Worm (Caenorhabditis elegans) whole organism, L4 larva: ENCODE measurements around the gene K07C5.2.

Experiments used
- F10B5.3 ChIP-seq: sonication (generic microtip); optimal IDR thresholded peaks from 2 replicates; lab custom pipeline; 2016; ENCODE audit warnings: mild to moderate bottlenecking, missing genetic modification characterization, missing compliant biosample characterization
- F26F4.8 ChIP-seq: fragments of 200-800 bp; sonication (Bioruptor generic); conservative IDR thresholded peaks from 2 replicates; pipeline ENCODE4 v1.3.6; 2022; ENCODE audit warnings: missing genetic modification characterization, missing compliant biosample characterization
- F37D6.2 ChIP-seq: sonication (generic microtip); optimal IDR thresholded peaks from 2 replicates; lab custom pipeline; 2016; ENCODE audit warnings: mild to moderate bottlenecking, missing genetic modification characterization, missing compliant biosample characterization
- F44E2.7 ChIP-seq: fragments of 200-800 bp; sonication (Bioruptor generic); IDR thresholded peaks from 2 replicates; pipeline ENCODE4 v2.1.2; 2022; ENCODE audit warnings: missing genetic modification characterization, missing compliant biosample characterization
- Y48G9A.11 ChIP-seq: fragments of 200-800 bp; sonication (Bioruptor generic); IDR thresholded peaks from 2 replicates; pipeline ENCODE4 v1.3.6; 2022; ENCODE audit warnings: missing genetic modification reagents, missing genetic modification characterization, missing compliant biosample characterization
- Y5F2A.4 ChIP-seq: fragments of 200-800 bp; sonication (Bioruptor generic); optimal IDR thresholded peaks from 2 replicates; lab custom pipeline; 2018; ENCODE audit warnings: mild to moderate bottlenecking, missing genetic modification characterization, missing compliant biosample characterization
- ZK546.5 ChIP-seq, 2 experiments: sonication (generic microtip); optimal IDR thresholded peaks; 2 replicates each; lab custom pipeline; 2017; ENCODE audit warnings: missing biosample characterization in 2 of 2, missing genetic modification characterization in 2 of 2
- aha-1 ChIP-seq: fragments of 150-350 bp; peaks from one replicate; lab custom pipeline; 2014; ENCODE audit warnings: missing biosample characterization, missing genetic modification characterization
- aly-2 ChIP-seq: sonication (generic microtip); optimal IDR thresholded peaks from 2 replicates; lab custom pipeline; 2018; ENCODE audit warnings: missing biosample characterization, missing genetic modification characterization
- ama-1 ChIP-seq: fragments of 150-350 bp; optimal IDR thresholded peaks from 2 replicates; lab custom pipeline; 2014; ENCODE audit warnings: inconsistent platforms, mixed read lengths
- arid-1 ChIP-seq: fragments of 200-800 bp; sonication (Bioruptor generic); conservative IDR thresholded peaks from 2 replicates; pipeline ENCODE4 v1.3.6; 2022; ENCODE audit warnings: missing genetic modification reagents, missing genetic modification characterization, missing compliant biosample characterization
- attf-4 ChIP-seq: sonication (generic microtip); optimal IDR thresholded peaks from 3 replicates; lab custom pipeline; 2017; ENCODE audit warnings: missing biosample characterization, missing genetic modification characterization
- ceh-28 ChIP-seq: fragments of 150-350 bp; optimal IDR thresholded peaks from 2 replicates; lab custom pipeline; 2014; ENCODE audit warnings: missing biosample characterization, missing genetic modification reagents, missing genetic modification characterization
- ctbp-1 ChIP-seq: fragments of 200-800 bp; sonication (Bioruptor generic); IDR thresholded peaks from 2 replicates; pipeline ENCODE4 v1.3.6; 2022; ENCODE audit warnings: missing genetic modification reagents, missing genetic modification characterization, missing compliant biosample characterization
- daf-12 ChIP-seq: fragments of 150-350 bp; optimal IDR thresholded peaks from 2 replicates; lab custom pipeline; 2014; ENCODE audit warnings: missing biosample characterization, missing genetic modification reagents, missing genetic modification characterization
- daf-16 ChIP-seq, 3 experiments: sonication (generic microtip); optimal IDR thresholded peaks; 2 replicates each; lab custom pipeline; 2016 to 2017; ENCODE audit warnings: missing genetic modification characterization in 3 of 3, missing genetic modification reagents in 3 of 3, mild to moderate bottlenecking in 2 of 3, missing compliant biosample characterization in 2 of 3, missing biosample characterization in 1 of 3, moderate library complexity in 1 of 3
- daf-19 ChIP-seq: fragments of 200-800 bp; sonication (Bioruptor generic); conservative IDR thresholded peaks from 2 replicates; pipeline ENCODE4 v1.3.6; 2022; ENCODE audit warnings: missing genetic modification characterization, missing compliant biosample characterization
- daf-8 ChIP-seq: fragments of 200-800 bp; sonication (Bioruptor generic); IDR thresholded peaks from 2 replicates; pipeline ENCODE4 v1.3.6; 2022; ENCODE audit warnings: missing genetic modification characterization, missing compliant biosample characterization
- dmd-6 ChIP-seq: fragments of 200-800 bp; sonication (Bioruptor generic); IDR thresholded peaks from 2 replicates; pipeline ENCODE4 v1.3.6; 2022; ENCODE audit warnings: missing genetic modification reagents, missing genetic modification characterization, missing compliant biosample characterization
- dmd-9 ChIP-seq: fragments of 200-800 bp; sonication (Bioruptor generic); IDR thresholded peaks from 2 replicates; pipeline ENCODE4 v1.3.6; 2022; ENCODE audit warnings: missing genetic modification reagents, missing genetic modification characterization, missing compliant biosample characterization
- dpl-1 ChIP-seq: fragments of 150-350 bp; optimal IDR thresholded peaks from 2 replicates; lab custom pipeline; 2014; ENCODE audit warnings: missing biosample characterization, missing genetic modification reagents, missing genetic modification characterization
- duxl-1 ChIP-seq: sonication (generic microtip); optimal IDR thresholded peaks from 2 replicates; lab custom pipeline; 2016; ENCODE audit warnings: mild to moderate bottlenecking, missing genetic modification characterization, moderate library complexity, missing compliant biosample characterization; ENCODE audit not compliant: poor library complexity
- jun-1 ChIP-seq: fragments of 150-350 bp; optimal IDR thresholded peaks from 2 replicates; lab custom pipeline; 2014; ENCODE audit warnings: missing biosample characterization, missing genetic modification reagents, missing genetic modification characterization
- lin-15B ChIP-seq: fragments of 150-350 bp; sonication (generic microtip); optimal IDR thresholded peaks from 3 replicates; lab custom pipeline; 2014; ENCODE audit warnings: missing biosample characterization, missing genetic modification characterization
- lin-29 ChIP-seq: fragments of 200-800 bp; sonication (Bioruptor generic); IDR thresholded peaks from 2 replicates; pipeline ENCODE4 v1.3.6; 2022; ENCODE audit warnings: missing genetic modification reagents, missing genetic modification characterization, missing compliant biosample characterization
- lin-38 ChIP-seq: fragments of 200-800 bp; sonication (Bioruptor generic); IDR thresholded peaks from 2 replicates; pipeline ENCODE4 v1.3.6; 2022; ENCODE audit warnings: missing genetic modification reagents, missing genetic modification characterization, missing compliant biosample characterization
- lin-39 ChIP-seq: fragments of 150-350 bp; optimal IDR thresholded peaks from 2 replicates; lab custom pipeline; 2014; ENCODE audit warnings: missing biosample characterization, missing genetic modification reagents, missing genetic modification characterization
- lsy-2 ChIP-seq, 2 experiments: fragments of 150-350 bp in 1 of 2; sonication (generic microtip) in 1 of 2; optimal IDR thresholded peaks; 2 replicates each; lab custom pipeline; 2014 to 2017; ENCODE audit warnings: missing biosample characterization in 2 of 2, missing genetic modification characterization in 2 of 2
- madf-5 ChIP-seq, 2 experiments: fragments of 200-800 bp; sonication (Bioruptor generic); IDR thresholded peaks; 2 replicates each; pipeline ENCODE4 v1.3.6; 2022; ENCODE audit warnings: missing compliant biosample characterization in 2 of 2, missing genetic modification characterization in 2 of 2
- mxl-2 ChIP-seq: fragments of 200-800 bp; sonication (Bioruptor generic); conservative IDR thresholded peaks from 2 replicates; pipeline ENCODE4 v1.3.6; 2022; ENCODE audit warnings: missing genetic modification reagents, missing genetic modification characterization, missing compliant biosample characterization
- nhr-10 ChIP-seq: fragments of 150-350 bp; optimal IDR thresholded peaks from 2 replicates; lab custom pipeline; 2014; ENCODE audit warnings: missing biosample characterization, missing genetic modification characterization
- nhr-102 ChIP-seq: sonication (generic microtip); optimal IDR thresholded peaks from 2 replicates; lab custom pipeline; 2016; ENCODE audit warnings: mild to moderate bottlenecking, missing genetic modification characterization, moderate library complexity, missing compliant biosample characterization
- nhr-28 ChIP-seq: fragments of 150-350 bp; optimal IDR thresholded peaks from 2 replicates; lab custom pipeline; 2014; ENCODE audit warnings: missing biosample characterization, missing genetic modification characterization
- nhr-42 ChIP-seq: fragments of 200-800 bp; sonication (Bioruptor generic); IDR thresholded peaks from 2 replicates; pipeline ENCODE4 v1.3.6; 2022; ENCODE audit warnings: missing genetic modification characterization, missing compliant biosample characterization
- pqm-1 ChIP-seq: sonication (generic microtip); optimal IDR thresholded peaks from 2 replicates; lab custom pipeline; 2017; ENCODE audit warnings: missing biosample characterization, missing genetic modification characterization
- rbr-2 ChIP-seq: sonication (generic microtip); optimal IDR thresholded peaks from 2 replicates; lab custom pipeline; 2016; ENCODE audit warnings: missing genotype, missing genetic modification characterization, missing compliant biosample characterization
- snpc-1.2 ChIP-seq: fragments of 200-800 bp; sonication (Bioruptor generic); IDR thresholded peaks from 2 replicates; pipeline ENCODE4 v1.3.6; 2022; ENCODE audit warnings: missing genetic modification reagents, missing genetic modification characterization, missing compliant biosample characterization
- snpc-4 ChIP-seq: fragments of 150-350 bp; optimal IDR thresholded peaks from 2 replicates; lab custom pipeline; 2014; ENCODE audit warnings: missing biosample characterization, missing genetic modification characterization
- tag-97 ChIP-seq: fragments of 200-800 bp; sonication (Bioruptor generic); IDR thresholded peaks from 2 replicates; pipeline ENCODE4 v1.3.6; 2022; ENCODE audit warnings: missing genetic modification characterization, missing compliant biosample characterization
- unc-130 ChIP-seq: sonication (generic microtip); optimal IDR thresholded peaks from 2 replicates; lab custom pipeline; 2016; ENCODE audit warnings: missing genetic modification reagents, missing genetic modification characterization, missing compliant biosample characterization
- unc-39 ChIP-seq: sonication (generic microtip); optimal IDR thresholded peaks from 2 replicates; lab custom pipeline; 2017; ENCODE audit warnings: missing biosample characterization, missing genetic modification characterization
- zip-11 ChIP-seq: fragments of 200-800 bp; sonication (Bioruptor generic); IDR thresholded peaks from 2 replicates; pipeline ENCODE4 v1.3.6; 2022; ENCODE audit warnings: missing genetic modification characterization, missing compliant biosample characterization
- zip-2 ChIP-seq: fragments of 150-350 bp; optimal IDR thresholded peaks from 2 replicates; lab custom pipeline; 2014; ENCODE audit warnings: missing biosample characterization, missing genetic modification characterization
- ztf-7 ChIP-seq: fragments of 150-350 bp; optimal IDR thresholded peaks from 2 replicates; lab custom pipeline; 2014; ENCODE audit warnings: missing biosample characterization, missing genetic modification characterization

Gene K07C5.2

DNA sequence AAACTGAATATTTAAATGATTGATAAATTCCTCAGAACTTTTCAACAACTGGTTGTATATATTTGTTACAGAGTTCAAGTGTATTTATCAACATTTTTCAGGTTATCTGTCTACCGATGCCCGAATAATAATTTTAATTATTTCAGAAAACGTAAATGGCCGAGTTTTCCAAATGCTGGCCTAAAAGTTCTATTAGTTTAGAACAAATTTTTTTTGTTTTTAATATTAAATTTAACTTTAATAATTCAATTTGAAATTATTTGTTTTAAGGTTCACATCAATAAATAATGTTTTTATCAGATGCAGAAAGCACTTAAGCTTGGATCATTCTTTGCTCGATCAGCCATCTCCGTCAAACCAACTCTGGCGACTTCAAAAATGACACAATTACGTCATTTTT lies 24.9 kb upstream of the K07C5.2 start, which contains the start of gene trx-2:
Gene trx-2, plus strand, starts transcription at position 301 of the 400 bp plus-strand sequence.
- TF ChIP-seq F26F4.8: no peak
- no peak for TF ChIP-seq ceh-28
- TF ChIP-seq snpc-1.2 (GFP tag; lab: Robert Waterston, UW): no peak
- no peak for TF ChIP-seq zip-2
- TF ChIP-seq mxl-2 (GFP tag; lab: Robert Waterston, UW): no peak

DNA sequence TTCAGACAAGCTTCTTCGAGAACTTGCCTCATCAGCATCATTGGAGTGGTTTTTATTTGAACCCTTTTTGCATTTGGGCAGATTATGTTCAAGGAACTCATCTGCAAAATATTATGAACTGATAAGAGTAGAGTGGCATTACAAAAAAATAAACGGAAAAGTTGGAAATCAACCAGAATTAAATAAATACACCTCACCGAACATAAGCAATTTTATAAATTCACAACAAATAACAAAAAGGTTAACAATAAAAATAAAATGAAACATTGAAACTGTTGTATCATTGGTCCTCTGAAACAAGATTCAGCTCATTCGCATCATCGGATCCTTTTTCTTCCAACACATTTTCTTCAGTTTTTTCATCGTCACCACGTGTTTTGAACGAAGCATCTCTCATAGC lies 22.0 kb upstream of the K07C5.2 start, which contains the start of gene asps-1:
Gene asps-1, minus strand, starts transcription at position 101 of the 400 bp plus-strand sequence.
- TF ChIP-seq aha-1: peak; percentile 67
- no peak for TF ChIP-seq aly-2 (tag; lab: Kevin White, UChicago)

DNA sequence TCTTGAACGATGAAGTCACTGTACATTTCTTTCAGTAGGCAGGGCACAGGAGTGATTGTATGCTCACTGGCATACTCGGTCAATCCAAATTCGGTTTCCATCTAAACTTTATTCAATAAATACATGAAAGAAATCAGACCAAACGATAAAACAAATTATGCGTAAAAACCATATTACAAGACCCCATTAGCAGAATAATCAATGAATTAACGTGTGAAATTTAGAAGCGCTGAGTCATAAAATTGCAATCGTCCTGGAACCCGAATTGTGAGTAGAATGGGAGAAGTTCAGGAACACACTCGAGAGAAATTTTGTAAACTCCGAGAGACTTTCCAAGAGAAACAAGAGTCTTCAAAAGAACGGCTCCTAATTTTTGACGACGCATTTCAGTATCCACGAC lies 19.9 kb upstream of the K07C5.2 start, which contains the start of gene B0024.11:
Gene B0024.11, minus strand, starts transcription at position 101 of the 400 bp plus-strand sequence.
- TF ChIP-seq lin-15B (tag; lab: Kevin White, UChicago) (no peak), lin-29 (GFP tag; lab: Robert Waterston, UW) (no peak), Y5F2A.4 (GFP tag; lab: Kevin White, UChicago) (no peak), dmd-9 (GFP tag; lab: Robert Waterston, UW) (no peak)

DNA sequence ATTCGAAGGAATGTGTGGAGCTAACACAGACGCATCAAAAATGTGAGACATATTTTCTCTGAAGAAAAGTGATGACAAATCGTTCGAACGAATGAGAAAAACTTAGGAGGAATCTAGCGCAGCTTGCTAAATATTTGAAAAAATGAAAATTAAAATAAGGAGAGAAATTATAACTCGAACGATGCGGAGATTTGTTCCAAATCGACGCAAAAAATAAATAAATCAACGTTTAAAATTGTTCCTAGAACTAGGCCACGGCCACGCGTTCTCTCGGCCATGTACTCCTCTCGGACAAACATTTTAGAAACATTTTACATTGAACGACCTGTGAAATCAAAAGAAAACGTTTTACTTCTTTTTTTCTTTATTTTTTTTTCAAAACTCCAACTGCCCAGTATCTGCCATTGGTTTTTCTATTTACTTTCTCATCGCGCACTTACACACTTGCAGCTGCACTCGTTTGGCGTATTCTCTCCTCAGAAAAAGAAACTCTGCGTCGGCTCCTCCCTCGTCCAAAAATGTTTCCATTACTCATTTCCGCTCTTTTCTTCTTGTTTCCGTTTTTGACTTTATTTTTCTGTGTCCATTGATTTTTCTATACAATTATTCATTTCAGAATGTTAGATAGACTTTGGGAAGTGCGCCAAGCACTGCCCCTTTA lies 19.1 kb upstream of the K07C5.2 start, which contains the start of the genes gna-1 and B0024.13:
Gene gna-1, minus strand, starts transcription at position 51 of the 661 bp plus-strand sequence.
Gene B0024.13, plus strand, starts transcription at position 611 of the 661 bp plus-strand sequence.
- TF ChIP-seq daf-16 (GFP tag; optimal IDR thresholded peaks at IDR 0.05; lab: Kevin White, UChicago): no peak
- no peak for TF ChIP-seq daf-16 (tag; optimal IDR thresholded peaks at IDR 0.05; lab: Kevin White, UChicago)
- no peak for TF ChIP-seq ceh-28
- no peak for TF ChIP-seq lin-39 (tag; lab: Kevin White, UChicago)
- no peak for TF ChIP-seq daf-19 (GFP tag; lab: Robert Waterston, UW)
- no peak for TF ChIP-seq ama-1 (lab: Kevin White, UChicago)
- TF ChIP-seq ZK546.5 (tag; optimal IDR thresholded peaks at IDR 0.05; lab: Kevin White, UChicago): no peak
- no peak for TF ChIP-seq arid-1 (GFP tag; lab: Robert Waterston, UW)
- no peak for TF ChIP-seq madf-5 (GFP tag; IDR thresholded peaks at IDR 0.05; lab: Robert Waterston, UW)
- TF ChIP-seq duxl-1 (tag; lab: Kevin White, UChicago): peak; percentile 35
- no peak for TF ChIP-seq zip-2
- no peak for TF ChIP-seq ztf-7 (tag; lab: Kevin White, UChicago)
- TF ChIP-seq mxl-2 (GFP tag; lab: Robert Waterston, UW): no peak
- TF ChIP-seq aha-1: no peak
- no peak for TF ChIP-seq Y5F2A.4 (GFP tag; lab: Kevin White, UChicago)
- no peak for TF ChIP-seq zip-11 (GFP tag; lab: Robert Waterston, UW)
- TF ChIP-seq daf-12: no peak
- TF ChIP-seq nhr-10 (tag; lab: Kevin White, UChicago): no peak
- TF ChIP-seq dmd-6 (GFP tag; lab: Robert Waterston, UW): peak; percentile 47; the same call in 1 of the 2 replicates
- peak; percentile 87 for TF ChIP-seq unc-130 (GFP tag; lab: Kevin White, UChicago)
- no peak for TF ChIP-seq nhr-42 (GFP tag; lab: Robert Waterston, UW)
- no peak for TF ChIP-seq jun-1
- no peak for TF ChIP-seq tag-97 (GFP tag; lab: Robert Waterston, UW)
- TF ChIP-seq F44E2.7 (GFP tag; lab: Robert Waterston, UW): no peak
- no peak for TF ChIP-seq lin-15B (tag; lab: Kevin White, UChicago)
- no peak for TF ChIP-seq nhr-28
- peak; percentile 36 for TF ChIP-seq rbr-2 (tag; lab: Kevin White, UChicago)
- TF ChIP-seq nhr-102 (tag; lab: Kevin White, UChicago): no peak
- 0 out of 2 replicates have a peak, but pooled peaks have one; percentile 49 for TF ChIP-seq dmd-9 (GFP tag; lab: Robert Waterston, UW)
- no peak for TF ChIP-seq snpc-1.2 (GFP tag; lab: Robert Waterston, UW)
- no peak for TF ChIP-seq snpc-4
- no peak for TF ChIP-seq pqm-1 (tag; lab: Kevin White, UChicago)
- no peak for TF ChIP-seq attf-4 (tag; lab: Kevin White, UChicago)
- no peak for TF ChIP-seq ctbp-1 (GFP tag; lab: Robert Waterston, UW)
- no peak for TF ChIP-seq F10B5.3
- no peak for TF ChIP-seq unc-39 (tag; lab: Kevin White, UChicago)
- no peak for TF ChIP-seq Y48G9A.11 (GFP tag; lab: Robert Waterston, UW)
- TF ChIP-seq daf-8 (GFP tag; lab: Robert Waterston, UW): no peak
- TF ChIP-seq dpl-1 (GFP tag; lab: Kevin White, UChicago): peak; percentile 61
- no peak; the same call in none of the 2 replicates for TF ChIP-seq lin-38 (GFP tag; lab: Robert Waterston, UW)
- TF ChIP-seq lsy-2 (tag; optimal IDR thresholded peaks at IDR 0.05; lab: Kevin White, UChicago): no peak
- no peak for TF ChIP-seq F37D6.2
